Fruit fly (Drosophila melanogaster) whole organism, embryonic: ENCODE results near the gene Atx-1.

Source experiments
- Atf6 ChIP-seq: fragments of 200-800 bp; sonication (Bioruptor generic); IDR thresholded peaks from 2 replicates; pipeline ENCODE4 v1.3.6; 2022; ENCODE audit warnings: missing biosample characterization, missing genetic modification characterization
- CG11696 ChIP-seq: fragments of 200-800 bp; sonication (Bioruptor generic); IDR thresholded peaks from 2 replicates; pipeline ENCODE4 v1.3.6; 2022; ENCODE audit warnings: missing biosample characterization, missing genetic modification characterization
- CG12236 ChIP-seq: fragments of 200-800 bp; sonication (Bioruptor generic); optimal IDR thresholded peaks from 2 replicates; lab custom pipeline; 2016; ENCODE audit warnings: missing biosample characterization, missing genetic modification characterization
- CG12942 ChIP-seq: fragments of 200-800 bp; sonication (Bioruptor generic); optimal IDR thresholded peaks from 3 replicates; lab custom pipeline; 2016; ENCODE audit warnings: missing biosample characterization, missing genetic modification characterization
- CG13123 ChIP-seq: fragments of 200-800 bp; sonication (Bioruptor generic); optimal IDR thresholded peaks from 2 replicates; lab custom pipeline; 2016; ENCODE audit warnings: missing biosample characterization, missing genetic modification characterization
- CG13624 ChIP-seq: fragments of 200-800 bp; sonication (Bioruptor generic); optimal IDR thresholded peaks from 2 replicates; lab custom pipeline; 2016; ENCODE audit warnings: missing biosample characterization, missing genetic modification characterization
- CG14050 ChIP-seq: fragments of 200-800 bp; sonication (Bioruptor generic); IDR thresholded peaks from 3 replicates; pipeline ENCODE4 v1.3.6; 2022; ENCODE audit warnings: missing biosample characterization, missing genetic modification characterization
- CG14965 ChIP-seq: fragments of 200-800 bp; sonication (Bioruptor generic); optimal IDR thresholded peaks from 2 replicates; lab custom pipeline; 2016; ENCODE audit warnings: missing biosample characterization, missing genetic modification characterization, borderline replicate concordance
- CG15514 ChIP-seq: fragments of 200-800 bp; sonication (Bioruptor generic); optimal IDR thresholded peaks from 3 replicates; lab custom pipeline; 2017; ENCODE audit warnings: missing biosample characterization, missing genetic modification characterization, mild to moderate bottlenecking, moderate library complexity, missing genetic modification reagents
- CG15601 ChIP-seq: fragments of 200-800 bp; sonication (Bioruptor generic); optimal IDR thresholded peaks from 3 replicates; lab custom pipeline; 2019; ENCODE audit warnings: missing biosample characterization, mild to moderate bottlenecking, missing genetic modification characterization, moderate library complexity
- CG15696 ChIP-seq: fragments of 200-800 bp; sonication (Bioruptor generic); optimal IDR thresholded peaks from 2 replicates; lab custom pipeline; 2019; ENCODE audit warnings: missing biosample characterization, mild to moderate bottlenecking, missing genetic modification characterization, moderate library complexity
- CG1647 ChIP-seq: fragments of 200-800 bp; sonication (Bioruptor generic); optimal IDR thresholded peaks from 3 replicates; lab custom pipeline; 2016; ENCODE audit warnings: missing biosample characterization, missing genetic modification characterization
- CG16779 ChIP-seq: fragments of 200-800 bp; sonication (Bioruptor generic); IDR thresholded peaks from 2 replicates; pipeline ENCODE4 v1.3.6; 2022; ENCODE audit warnings: missing biosample characterization, missing genetic modification characterization
- CG1832 ChIP-seq: fragments of 200-800 bp; sonication (Bioruptor generic); optimal IDR thresholded peaks from 2 replicates; lab custom pipeline; 2017; ENCODE audit warnings: missing biosample characterization, mild to moderate bottlenecking, missing genetic modification characterization, inconsistent platforms
- CG18599 ChIP-seq: fragments of 200-800 bp; sonication (Bioruptor generic); optimal IDR thresholded peaks from 3 replicates; lab custom pipeline; 2017; ENCODE audit warnings: missing biosample characterization, missing genetic modification characterization, mild to moderate bottlenecking, moderate library complexity, missing genetic modification reagents
- CG2875 ChIP-seq: fragments of 200-800 bp; sonication (Bioruptor generic); optimal IDR thresholded peaks from 2 replicates; lab custom pipeline; 2017; ENCODE audit warnings: missing biosample characterization, mild to moderate bottlenecking, missing genetic modification characterization, missing genetic modification reagents
- CG30020 ChIP-seq: fragments of 200-800 bp; optimal IDR thresholded peaks from 2 replicates; lab custom pipeline; 2019; ENCODE audit warnings: missing biosample characterization, mild to moderate bottlenecking, missing genetic modification characterization, moderate library complexity
- CG31388 ChIP-seq: fragments of 200-800 bp; sonication (Bioruptor generic); optimal IDR thresholded peaks from 2 replicates; lab custom pipeline; 2016; ENCODE audit warnings: missing biosample characterization, missing genetic modification characterization
- CG33557 ChIP-seq: fragments of 200-800 bp; sonication (Bioruptor generic); optimal IDR thresholded peaks from 2 replicates; lab custom pipeline; 2019; ENCODE audit warnings: missing biosample characterization, mild to moderate bottlenecking, missing genetic modification characterization, moderate library complexity
- CG34422 ChIP-seq: fragments of 200-800 bp; sonication (Bioruptor generic); IDR thresholded peaks from 3 replicates; pipeline ENCODE4 v1.3.6; 2022; ENCODE audit warnings: missing biosample characterization, missing genetic modification characterization
- CG4820 ChIP-seq: fragments of 200-800 bp; sonication (Bioruptor generic); optimal IDR thresholded peaks from 3 replicates; lab custom pipeline; 2016; ENCODE audit warnings: missing biosample characterization, missing genetic modification characterization
- CG4854 ChIP-seq: fragments of 200-800 bp; sonication (Bioruptor generic); optimal IDR thresholded peaks from 2 replicates; lab custom pipeline; 2016; ENCODE audit warnings: missing biosample characterization, missing genetic modification characterization, inconsistent platforms
- CG6272 ChIP-seq: fragments of 200-800 bp; sonication (Bioruptor generic); IDR thresholded peaks from 2 replicates; pipeline ENCODE4 v1.3.6; 2022; ENCODE audit warnings: missing biosample characterization, missing genetic modification characterization
- CG6791 ChIP-seq: fragments of 200-800 bp; sonication (Bioruptor generic); IDR thresholded peaks from 3 replicates; pipeline ENCODE4 v1.3.6; 2022; ENCODE audit warnings: missing biosample characterization, missing genetic modification characterization; ENCODE audit not compliant: partially characterized antibody
- CG7372 ChIP-seq: fragments of 200-800 bp; sonication (Bioruptor generic); IDR thresholded peaks from 2 replicates; pipeline ENCODE4 v1.3.6; 2022; ENCODE audit warnings: missing biosample characterization, missing genetic modification characterization
- CG9437 ChIP-seq: fragments of 200-800 bp; sonication (Bioruptor generic); optimal IDR thresholded peaks from 2 replicates; lab custom pipeline; 2018; ENCODE audit warnings: missing biosample characterization, mild to moderate bottlenecking, missing genetic modification characterization
- CkIIα-i1 ChIP-seq: fragments of 200-800 bp; sonication (Bioruptor generic); IDR thresholded peaks from 2 replicates; pipeline ENCODE4 v1.3.6; 2022; ENCODE audit warnings: missing biosample characterization, missing genetic modification characterization
- CoRest ChIP-seq: fragments of 200-800 bp; sonication (Bioruptor generic); optimal IDR thresholded peaks from 3 replicates; lab custom pipeline; 2018; ENCODE audit warnings: missing biosample characterization, mild to moderate bottlenecking, missing genetic modification characterization, moderate library complexity
- Deaf1 ChIP-seq: fragments of 200-800 bp; optimal IDR thresholded peaks from 3 replicates; lab custom pipeline; 2019; ENCODE audit warnings: missing biosample characterization, mild to moderate bottlenecking, missing genetic modification characterization, moderate library complexity
- Dll ChIP-seq: fragments of 200-800 bp; sonication (Bioruptor generic); IDR thresholded peaks from 4 replicates; pipeline ENCODE4 v1.3.6; 2022; ENCODE audit warnings: missing biosample characterization, missing genetic modification characterization; ENCODE audit not compliant: partially characterized antibody
- Eip74EF ChIP-seq, 2 experiments: fragments of 200-800 bp in 1 of 2; fragments of >200 bp in 1 of 2; sonication (Bioruptor generic) in 1 of 2; optimal IDR thresholded peaks; 2 replicates each; lab custom pipeline; 2017 to 2019; ENCODE audit warnings: missing biosample characterization in 2 of 2, missing genetic modification characterization in 2 of 2, mild to moderate bottlenecking in 1 of 2, moderate library complexity in 1 of 2
- Hand ChIP-seq: fragments of 200-800 bp; sonication (Bioruptor generic); optimal IDR thresholded peaks from 2 replicates; lab custom pipeline; 2017; ENCODE audit warnings: mild to moderate bottlenecking, missing biosample characterization, missing genetic modification reagents, missing genetic modification characterization
- Kr ChIP-seq: fragments of 200-800 bp; sonication (Bioruptor generic); optimal IDR thresholded peaks from 2 replicates; lab custom pipeline; 2017; ENCODE audit warnings: missing biosample characterization, mild to moderate bottlenecking, missing genetic modification characterization
- Lhr ChIP-seq: fragments of 200-800 bp; sonication (Bioruptor generic); optimal IDR thresholded peaks from 3 replicates; lab custom pipeline; 2017; ENCODE audit warnings: mild to moderate bottlenecking, missing biosample characterization, missing genetic modification reagents, missing genetic modification characterization
- Ptx1 ChIP-seq: fragments of 200-800 bp; sonication (Bioruptor generic); IDR thresholded peaks from 2 replicates; pipeline ENCODE4 v1.3.6; 2022; ENCODE audit warnings: missing biosample characterization, missing genetic modification characterization
- Trl ChIP-seq, 3 experiments: fragments of >200 bp in 2 of 3; fragments of 200-800 bp in 1 of 3; sonication (Bioruptor generic) in 1 of 3; optimal IDR thresholded peaks; 2 replicates in 1 of 3; 3 replicates in 2 of 3; lab custom pipeline; 2016 to 2017; ENCODE audit warnings: missing biosample characterization in 1 of 3, missing genetic modification characterization in 1 of 3
- danr ChIP-seq: fragments of 200-800 bp; sonication (Bioruptor generic); IDR thresholded peaks from 2 replicates; pipeline ENCODE4 v1.3.6; 2022; ENCODE audit warnings: missing biosample characterization, missing genetic modification characterization
- h ChIP-seq: fragments of >200 bp; optimal IDR thresholded peaks from 2 replicates; lab custom pipeline; 2017
- p53 ChIP-seq: fragments of 200-800 bp; sonication (Bioruptor generic); optimal IDR thresholded peaks from 2 replicates; lab custom pipeline; 2016; ENCODE audit warnings: missing biosample characterization, missing genetic modification characterization
- pros ChIP-seq: fragments of 200-800 bp; sonication (Bioruptor generic); optimal IDR thresholded peaks from 3 replicates; lab custom pipeline; 2019; ENCODE audit warnings: missing biosample characterization, mild to moderate bottlenecking, missing genetic modification characterization, moderate library complexity
- shn ChIP-seq: fragments of 200-800 bp; sonication (Bioruptor generic); optimal IDR thresholded peaks from 3 replicates; lab custom pipeline; 2016; ENCODE audit warnings: missing biosample characterization, missing genetic modification characterization
- slbo ChIP-seq: fragments of 200-800 bp; sonication (Bioruptor generic); IDR thresholded peaks from 2 replicates; pipeline ENCODE4 v1.3.6; 2022; ENCODE audit warnings: missing biosample characterization, missing genetic modification characterization
- so ChIP-seq: fragments of 200-800 bp; sonication (Bioruptor generic); IDR thresholded peaks from 3 replicates; pipeline ENCODE4 v1.3.6; 2022; ENCODE audit warnings: missing biosample characterization, missing genetic modification characterization
- sob ChIP-seq: fragments of 200-800 bp; sonication (Bioruptor generic); IDR thresholded peaks from 2 replicates; pipeline ENCODE4 v1.3.6; 2022; ENCODE audit warnings: missing biosample characterization, missing genetic modification characterization
- sr ChIP-seq: fragments of 200-800 bp; sonication (Bioruptor generic); IDR thresholded peaks from 3 replicates; pipeline ENCODE4 v1.3.6; 2022; ENCODE audit warnings: missing biosample characterization, missing genetic modification characterization
- tgo ChIP-seq: fragments of 200-800 bp; sonication (Bioruptor generic); IDR thresholded peaks from 3 replicates; pipeline ENCODE4 v1.3.6; 2022; ENCODE audit warnings: missing biosample characterization, missing genetic modification characterization
- unpg ChIP-seq: fragments of 200-800 bp; sonication (Bioruptor generic); optimal IDR thresholded peaks from 3 replicates; lab custom pipeline; 2018; ENCODE audit warnings: missing biosample characterization, mild to moderate bottlenecking, missing genetic modification characterization, moderate library complexity
- zfh2 ChIP-seq: fragments of 200-800 bp; sonication (Bioruptor generic); optimal IDR thresholded peaks from 2 replicates; lab custom pipeline; 2016; ENCODE audit warnings: missing biosample characterization, missing genetic modification characterization

Atx-1 gene

DNA sequence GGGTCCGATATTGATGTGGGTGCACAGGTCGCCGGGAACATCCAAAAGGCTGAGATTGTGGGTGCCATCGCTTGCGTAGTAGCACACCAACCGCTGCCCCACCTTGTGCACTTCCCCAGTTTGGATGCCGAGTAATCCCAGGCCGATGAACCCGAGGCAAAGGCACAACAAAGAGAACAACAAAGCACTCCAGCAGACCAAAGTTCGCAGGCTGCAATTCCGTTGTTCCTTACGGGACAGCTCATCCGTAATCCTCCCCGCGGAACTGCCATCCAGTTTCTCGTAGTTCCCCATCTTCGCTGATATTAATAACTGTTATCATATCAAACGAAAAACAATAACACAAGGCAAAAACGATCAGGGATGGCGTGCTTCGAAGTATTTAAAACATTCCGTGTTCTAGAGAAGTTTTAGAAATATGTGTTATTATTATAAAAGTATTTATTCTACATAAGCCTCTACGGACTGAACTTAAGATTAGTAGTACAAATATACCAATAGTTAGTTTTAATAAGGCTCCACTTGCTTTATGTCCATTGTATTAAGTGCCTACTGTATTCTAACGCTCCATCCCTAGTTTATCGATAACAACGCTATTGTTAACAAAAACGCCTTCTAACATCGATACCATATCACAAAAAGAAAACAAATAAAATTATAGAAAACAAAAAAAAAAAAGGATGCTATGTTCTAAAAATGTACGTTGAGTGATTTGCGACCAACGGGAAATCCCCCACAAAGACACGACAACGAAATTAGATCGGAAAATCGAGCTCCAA, 26.4 kb downstream of the Atx-1 start, which contains the start of the genes Cht11 and CG4558 (continued):
- TF ChIP-seq CG4854 (GFP tag; lab: Kevin White, UChicago) (peak; percentile 62), CoRest (tag; lab: Kevin White, UChicago) (peak; percentile 90), CG7372 (GFP tag; lab: Robert Waterston, UW) (peak; percentile 84), unpg (GFP tag; lab: Kevin White, UChicago) (peak; percentile 81), CG9437 (GFP tag; lab: Kevin White, UChicago) (peak; percentile 73), CG14965 (GFP tag; lab: Kevin White, UChicago) (no peak), Lhr (GFP tag; lab: Kevin White, UChicago) (peak; percentile 36), CG4820 (peak; percentile 62), slbo (GFP tag; lab: Robert Waterston, UW) (peak; percentile 91), CG18599 (GFP tag; lab: Kevin White, UChicago) (peak; percentile 82), CkIIα-i1 (GFP tag; lab: Robert Waterston, UW) (no peak), CG31388 (GFP tag; lab: Kevin White, UChicago) (peak; percentile 41), pros (GFP tag; lab: Kevin White, UChicago) (no peak), Ptx1 (GFP tag; lab: Robert Waterston, UW) (peak; percentile 91), CG2875 (GFP tag; lab: Kevin White, UChicago) (no peak), CG11696 (peak; percentile 41; the same call in 1 of the 2 replicates), Atf6 (GFP tag; lab: Robert Waterston, UW) (peak; percentile 84), Hand (GFP tag; lab: Kevin White, UChicago) (peak; percentile 51), Kr (no peak), CG13123 (GFP tag; lab: Kevin White, UChicago) (peak; percentile 69), zfh2 (GFP tag; lab: Kevin White, UChicago) (peak; percentile 72), CG16779 (GFP tag; lab: Robert Waterston, UW) (0 out of 2 replicates have a peak, but pooled peaks have one; percentile 22), CG12236 (no peak), CG15696 (peak; percentile 79), CG15514 (GFP tag; lab: Kevin White, UChicago) (peak; percentile 81), Trl (optimal IDR thresholded peaks at IDR 0.05; lab: Kevin White, UChicago) (no peak), Trl (GFP tag; optimal IDR thresholded peaks at IDR 0.05; lab: Kevin White, UChicago) (peak; percentile 64), CG15601 (tag; lab: Kevin White, UChicago) (peak; percentile 64), tgo (GFP tag; lab: Robert Waterston, UW) (peak; percentile 85), p53 (no peak), CG1647 (GFP tag; lab: Kevin White, UChicago) (peak; percentile 37), Eip74EF (GFP tag; optimal IDR thresholded peaks at IDR 0.05; lab: Kevin White, UChicago) (peak in 1 of 2 experiments; percentile 56), CG6272 (GFP tag; lab: Robert Waterston, UW) (peak; percentile 85), Deaf1 (tag; lab: Kevin White, UChicago) (peak; percentile 52), Dll (GFP tag; lab: Robert Waterston, UW) (peak; percentile 64; the same call in 3 of the 4 replicates), CG30020 (tag; lab: Kevin White, UChicago) (peak; percentile 65), so (GFP tag; lab: Robert Waterston, UW) (no peak; the same call in 2 of the 3 replicates), CG13624 (GFP tag; lab: Kevin White, UChicago) (peak; percentile 56), CG6791 (GFP tag; lab: Robert Waterston, UW) (no peak), shn (GFP tag; lab: Kevin White, UChicago) (peak; percentile 27), CG12942 (GFP tag; lab: Kevin White, UChicago) (peak; percentile 72), danr (GFP tag; lab: Robert Waterston, UW) (peak; percentile 45; the same call in 1 of the 2 replicates), CG14050 (peak; percentile 61; the same call in 2 of the 3 replicates), CG34422 (GFP tag; lab: Robert Waterston, UW) (peak; percentile 80), CG1832 (GFP tag; lab: Kevin White, UChicago) (no peak), sr (0 out of 3 replicates have a peak, but pooled peaks have one; percentile 24), CG33557 (GFP tag; lab: Kevin White, UChicago) (peak; percentile 67), h (no peak), sob (GFP tag; lab: Robert Waterston, UW) (peak; percentile 89)
